Worm (Caenorhabditis elegans): ENCODE data around the gene fbxb-15.
"Not testable (repeated sequence)": the region's sequence is repeated elsewhere in the genome, so short reads cannot be mapped to it uniquely, and the experiment has no call there.

fbxb-15 gene

DNA sequence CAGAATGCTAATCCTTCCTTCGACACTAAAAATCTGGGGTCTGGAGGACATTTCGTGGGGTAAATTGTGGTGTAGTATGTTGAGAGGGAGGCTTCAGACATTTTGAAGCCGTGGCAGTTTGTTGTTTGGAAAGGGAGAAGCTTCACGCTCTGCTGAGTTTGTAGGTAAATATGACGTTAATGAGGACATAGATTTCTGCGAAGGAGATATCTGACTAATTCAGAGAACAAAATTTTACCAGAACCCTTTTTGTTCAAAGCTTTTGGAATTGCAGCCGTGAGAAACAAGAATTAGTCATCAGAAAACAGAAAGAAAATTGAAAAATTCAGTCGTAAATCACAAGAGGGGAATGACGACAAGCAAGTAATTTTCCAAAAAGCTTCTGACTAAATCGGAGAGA is 12.8 kb downstream of the fbxb-15 start, which contains the start of gene srh-72:
srh-72 (minus strand) TSS at position 101 of the 400 bp plus-strand sequence.
- TF ChIP-seq hmbx-1 (tag; optimal IDR thresholded peaks at IDR 0.05) (no peak), tbx-11 (GFP tag; IDR thresholded peaks at IDR 0.05) (no peak), hmg-4 (GFP tag; optimal IDR thresholded peaks at IDR 0.05) (no peak)

DNA sequence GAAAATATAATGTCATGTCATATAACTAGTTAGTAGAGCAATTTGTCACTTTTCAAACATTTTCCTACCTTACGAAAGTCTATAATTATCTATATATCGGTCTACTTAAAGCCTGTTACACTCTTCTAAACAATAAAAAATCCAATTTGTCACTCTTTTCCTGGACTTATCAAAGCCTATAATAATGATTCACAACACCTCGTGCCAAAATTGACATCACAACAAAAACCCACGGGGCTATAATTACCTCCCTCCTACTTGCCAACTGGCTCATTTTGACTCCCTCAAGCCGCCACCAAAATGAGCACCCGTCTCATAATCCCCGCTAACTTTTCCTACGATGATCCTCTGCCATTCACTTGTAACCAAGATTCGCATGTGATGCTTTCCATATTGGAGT is 16.9 kb downstream of the fbxb-15 start, which contains the start of gene srg-20:
srg-20 (plus strand) TSS at position 301 of the 400 bp plus-strand sequence.
- TF ChIP-seq tra-4, F13C5.2, B0310.2 (tag; optimal IDR thresholded peaks at IDR 0.05): not testable (repeated sequence)

DNA sequence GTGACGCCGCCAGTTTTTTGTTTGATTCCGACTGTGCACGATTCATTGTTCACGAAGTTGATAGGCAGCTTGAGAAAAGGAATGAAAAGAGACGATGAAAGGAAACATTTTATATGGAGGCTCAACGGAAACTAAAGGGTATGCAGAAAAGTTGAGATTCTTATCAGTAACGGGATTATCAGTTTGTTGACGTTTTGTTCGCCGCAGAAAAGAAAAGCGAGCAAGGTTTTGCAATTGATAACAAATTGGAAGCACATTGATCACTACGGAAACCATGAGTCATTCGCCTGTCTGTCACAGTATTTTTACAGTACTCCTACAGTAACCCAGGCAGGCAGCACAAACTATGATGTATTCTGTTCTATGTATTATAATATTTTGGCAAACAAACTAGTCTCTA is 17.3 kb downstream of the fbxb-15 start:
- TF ChIP-seq tbx-11 (GFP tag; IDR thresholded peaks at IDR 0.05) (no peak), aly-1 (tag; optimal IDR thresholded peaks at IDR 0.05) (no peak), flt-1 (GFP tag; IDR thresholded peaks at IDR 0.05) (no peak), scrt-1 (GFP tag; IDR thresholded peaks at IDR 0.05) (no peak), ceh-13 (GFP tag; optimal IDR thresholded peaks at IDR 0.05) (no peak), ets-7 (tag; optimal IDR thresholded peaks at IDR 0.05) (no peak), tra-4 (tag; optimal IDR thresholded peaks at IDR 0.05) (no peak), hmbx-1 (tag; optimal IDR thresholded peaks at IDR 0.05) (no peak), hmg-4 (GFP tag; optimal IDR thresholded peaks at IDR 0.05) (no peak), ceh-36 (tag; optimal IDR thresholded peaks at IDR 0.05) (no peak), F13C5.2 (tag; optimal IDR thresholded peaks at IDR 0.05) (no peak), sea-1 (GFP tag; conservative IDR thresholded peaks at IDR 0.05) (no peak), tbx-37 (GFP tag; conservative IDR thresholded peaks at IDR 0.05) (no peak)

DNA sequence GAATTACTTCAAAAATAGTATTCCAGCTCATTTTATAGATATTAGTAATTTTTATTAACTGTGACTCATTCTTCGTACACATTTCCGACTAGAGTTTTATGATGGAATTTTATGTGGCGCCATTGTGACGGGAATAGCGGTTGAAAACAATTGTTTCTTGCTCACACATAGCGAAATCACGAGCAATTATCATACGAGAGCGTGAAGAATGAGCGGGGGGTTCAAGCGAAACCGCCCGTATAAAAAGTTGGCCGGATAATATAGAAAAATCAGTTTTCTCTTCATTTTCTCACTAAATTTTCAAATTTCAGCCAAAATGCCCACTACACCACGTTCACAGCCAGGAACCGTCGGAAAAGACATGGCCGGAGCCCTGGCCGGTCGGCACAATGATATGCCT is 19.8 kb downstream of the fbxb-15 start, which contains the start of gene C08E3.1:
C08E3.1 (plus strand) TSS at position 301 of the 400 bp plus-strand sequence.
- not testable (repeated sequence) for TF ChIP-seq flt-1 (GFP tag; IDR thresholded peaks at IDR 0.05); tra-4 (tag; optimal IDR thresholded peaks at IDR 0.05); tbx-37 (GFP tag; conservative IDR thresholded peaks at IDR 0.05)

DNA sequence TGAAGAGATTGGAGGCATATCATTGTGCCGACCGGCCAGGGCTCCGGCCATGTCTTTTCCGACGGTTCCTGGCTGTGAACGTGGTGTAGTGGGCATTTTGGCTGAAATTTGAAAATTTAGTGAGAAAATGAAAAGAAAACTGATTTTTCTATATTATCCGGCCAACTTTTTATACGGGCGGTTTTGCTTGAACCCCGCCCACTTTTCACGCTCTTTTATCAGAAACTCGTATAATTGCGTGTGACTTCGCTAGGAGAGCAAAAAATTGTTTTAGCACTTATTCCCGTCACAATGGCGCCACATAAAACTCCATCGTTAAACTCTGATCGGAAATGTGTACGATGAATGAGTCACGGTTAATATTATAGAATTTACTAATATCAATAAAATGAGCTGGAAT is 21.1 kb downstream of the fbxb-15 start, which contains the start of gene C08E3.13:
C08E3.13 (minus strand) TSS at position 101 of the 400 bp plus-strand sequence.
- TF ChIP-seq aly-1 (tag; optimal IDR thresholded peaks at IDR 0.05); tbx-11 (GFP tag; IDR thresholded peaks at IDR 0.05); hmbx-1 (tag; optimal IDR thresholded peaks at IDR 0.05): not testable (repeated sequence)

DNA sequence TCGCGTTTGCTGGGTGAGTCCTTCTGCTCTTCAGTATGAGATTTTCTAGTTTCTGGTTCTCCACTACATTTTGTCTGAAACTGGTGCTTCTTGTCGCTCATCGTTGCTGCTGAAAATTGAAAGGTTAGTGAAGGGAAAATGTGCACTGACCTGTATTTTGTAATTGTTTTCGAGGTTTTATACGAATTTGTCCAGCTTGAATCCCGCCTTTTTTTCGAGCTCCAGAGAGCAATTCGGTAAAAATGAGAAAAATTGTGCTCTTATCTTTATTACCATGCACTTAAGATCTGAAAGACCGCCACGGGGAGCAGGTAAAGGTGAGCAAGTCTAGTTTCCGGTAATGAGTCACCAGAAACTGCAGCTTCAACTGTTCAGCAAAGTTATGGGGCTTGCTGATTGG is 25.5 kb downstream of the fbxb-15 start, which contains the start of gene C08E3.15:
C08E3.15 (minus strand) TSS at position 101 of the 400 bp plus-strand sequence.
- not testable (repeated sequence) for TF ChIP-seq hmbx-1 (tag; optimal IDR thresholded peaks at IDR 0.05); ceh-13 (GFP tag; optimal IDR thresholded peaks at IDR 0.05); flt-1 (GFP tag; IDR thresholded peaks at IDR 0.05)

DNA sequence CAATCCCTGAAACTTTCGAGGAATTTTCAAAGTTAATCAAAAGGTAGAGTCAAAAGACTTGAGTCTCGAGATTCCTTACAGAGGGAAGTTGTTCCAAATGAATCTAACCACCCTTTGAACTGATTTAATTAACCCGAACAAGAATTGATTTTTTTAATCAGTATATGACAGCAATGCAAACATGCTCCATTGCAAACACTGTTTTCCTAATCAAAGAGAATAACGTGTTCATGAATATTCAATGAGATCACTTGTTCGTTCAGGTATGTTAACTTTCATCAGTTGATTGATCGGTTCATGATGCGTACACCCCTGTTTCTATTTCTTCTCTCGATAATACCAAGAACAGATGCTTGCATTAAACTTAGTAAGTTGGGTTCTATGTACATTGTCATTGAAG is 27.6 kb downstream of the fbxb-15 start, which contains the start of gene C08E3.14:
C08E3.14 (plus strand) TSS at position 301 of the 400 bp plus-strand sequence.
- TF ChIP-seq sea-1 (GFP tag; conservative IDR thresholded peaks at IDR 0.05) (no peak), hmbx-1 (tag; optimal IDR thresholded peaks at IDR 0.05) (no peak), tra-4 (tag; optimal IDR thresholded peaks at IDR 0.05) (no peak), tbx-11 (GFP tag; IDR thresholded peaks at IDR 0.05) (no peak), ceh-13 (GFP tag; optimal IDR thresholded peaks at IDR 0.05) (no peak), ets-7 (tag; optimal IDR thresholded peaks at IDR 0.05) (no peak), ceh-36 (tag; optimal IDR thresholded peaks at IDR 0.05) (no peak), B0310.2 (tag; optimal IDR thresholded peaks at IDR 0.05) (no peak), hmg-4 (GFP tag; optimal IDR thresholded peaks at IDR 0.05) (no peak), scrt-1 (GFP tag; IDR thresholded peaks at IDR 0.05) (no peak), ama-1 (optimal IDR thresholded peaks at IDR 0.05) (no peak), F13C5.2 (tag; optimal IDR thresholded peaks at IDR 0.05) (no peak), aly-1 (tag; optimal IDR thresholded peaks at IDR 0.05) (no peak), pes-1 (GFP tag; IDR thresholded peaks at IDR 0.05) (no peak)

DNA sequence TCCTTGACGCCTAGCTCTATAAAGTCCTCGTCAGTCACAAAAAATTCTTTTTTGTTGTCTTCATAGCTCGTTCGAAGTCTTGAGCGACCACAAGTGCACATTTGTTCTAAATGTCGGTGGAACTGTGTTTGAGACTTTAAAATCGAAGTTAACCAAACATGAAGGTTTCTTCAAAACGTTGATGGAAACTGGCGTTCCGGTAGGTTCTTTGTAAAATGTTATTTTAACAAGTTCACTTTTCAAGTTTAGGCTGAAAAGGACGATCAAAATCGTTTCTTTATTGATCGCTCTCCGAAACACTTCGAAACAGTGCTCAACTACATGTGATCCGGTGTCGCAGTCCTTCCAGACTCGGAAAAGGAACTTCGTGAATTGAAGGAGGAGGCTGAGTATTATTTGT is 28.7 kb downstream of the fbxb-15 start, which contains the start of gene fbxa-160:
fbxa-160 (minus strand) TSS at position 101 of the 400 bp plus-strand sequence.
- TF ChIP-seq pes-1 (GFP tag; IDR thresholded peaks at IDR 0.05) (no peak), aly-1 (tag; optimal IDR thresholded peaks at IDR 0.05) (no peak), ceh-13 (GFP tag; optimal IDR thresholded peaks at IDR 0.05) (no peak), hmg-4 (GFP tag; optimal IDR thresholded peaks at IDR 0.05) (no peak), F13C5.2 (tag; optimal IDR thresholded peaks at IDR 0.05) (no peak), B0310.2 (tag; optimal IDR thresholded peaks at IDR 0.05) (no peak)

DNA sequence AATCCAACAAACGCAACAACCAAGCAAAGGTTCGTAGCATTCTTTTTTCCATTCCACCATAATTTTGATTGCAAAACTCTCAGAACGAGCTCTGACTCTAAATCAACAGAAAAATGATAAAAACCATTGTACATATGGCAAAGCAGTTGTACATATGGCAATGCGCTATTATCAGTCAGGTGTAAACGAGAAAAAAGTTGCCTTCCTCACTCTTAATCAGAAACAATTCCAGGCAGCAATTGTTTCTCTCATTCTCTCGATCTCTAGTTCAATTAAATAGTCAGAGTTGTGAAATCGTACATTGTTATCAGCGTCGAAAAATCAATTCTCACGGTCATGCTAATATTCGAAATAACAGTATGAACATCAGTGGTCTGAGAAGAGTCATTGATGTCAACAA is 31.5 kb downstream of the fbxb-15 start:
- TF ChIP-seq tbx-11 (GFP tag; IDR thresholded peaks at IDR 0.05) = no peak
- no peak for TF ChIP-seq B0310.2 (tag; optimal IDR thresholded peaks at IDR 0.05)
- TF ChIP-seq ama-1 (optimal IDR thresholded peaks at IDR 0.05) = no peak
- no peak for TF ChIP-seq flt-1 (GFP tag; IDR thresholded peaks at IDR 0.05)
- TF ChIP-seq ets-7 (tag; optimal IDR thresholded peaks at IDR 0.05) = no peak

Data from whole organism, early embryonic.